Comparison of ENCODE assay signal across 4 worm cellular contexts in the genomic region with DNA sequence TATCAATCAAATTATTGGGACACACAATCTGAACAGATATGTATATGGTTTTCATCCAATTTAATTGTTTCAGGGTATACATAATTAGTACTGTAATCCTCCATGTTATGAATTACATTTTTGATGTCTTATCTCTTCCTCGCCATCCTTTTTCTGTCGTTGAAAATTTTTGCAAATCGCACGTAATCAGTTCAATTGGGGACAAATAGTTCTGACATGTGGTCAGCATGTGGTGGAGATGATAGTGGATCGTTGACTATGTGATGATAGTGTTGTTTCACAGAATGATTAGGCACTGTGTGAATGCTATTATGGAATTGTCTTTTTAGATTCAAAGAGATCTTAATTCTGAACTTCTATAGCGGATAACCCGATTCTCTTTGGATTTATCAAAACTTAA.
TF ChIP-seq lines count a peak whose summit lies in the region.

No protein-coding gene starts in this region.

TF ChIP-seq in whole organism, L1 larva, 84 proteins besides CTCF, POLR2A, EP300 and RAD21 (continues in another document):
- no peak for TF ChIP-seq egl-13 (tag; optimal IDR thresholded peaks at IDR 0.05; lab: Kevin White, UChicago)
- peak; percentile 78 for TF ChIP-seq nhr-85 (tag; lab: Kevin White, UChicago)
- TF ChIP-seq lin-14 (GFP tag; optimal IDR thresholded peaks at IDR 0.05; lab: Kevin White, UChicago), result peak; percentile 36
- no peak for TF ChIP-seq unc-86 (tag; optimal IDR thresholded peaks at IDR 0.05; lab: Kevin White, UChicago)
- peak in 5 of 6 experiments; percentile 2 to 88 (median 44) for TF ChIP-seq elt-3 (tag; optimal IDR thresholded peaks at IDR 0.05; lab: Kevin White, UChicago)
- no peak for TF ChIP-seq ceh-8 (GFP tag; optimal IDR thresholded peaks at IDR 0.05; lab: Kevin White, UChicago)
- TF ChIP-seq lir-3 (tag; optimal IDR thresholded peaks at IDR 0.05; lab: Kevin White, UChicago; ENCODE audit: poor library complexity), result no peak
- TF ChIP-seq nhr-20 (tag; optimal IDR thresholded peaks at IDR 0.05; lab: Kevin White, UChicago), result peak; percentile 80
- TF ChIP-seq tbx-2 (tag; optimal IDR thresholded peaks at IDR 0.05; lab: Kevin White, UChicago), result peak; percentile 21
- TF ChIP-seq irx-1 (tag; optimal IDR thresholded peaks at IDR 0.05; lab: Kevin White, UChicago), result no peak
- TF ChIP-seq nhr-19 (GFP tag; conservative IDR thresholded peaks at IDR 0.05; lab: Robert Waterston, UW), result 0 out of 2 replicates have a peak, but pooled peaks have one; percentile 23
- peak; percentile 50 for TF ChIP-seq blmp-1 (tag; optimal IDR thresholded peaks at IDR 0.05; lab: Kevin White, UChicago)
- no peak for TF ChIP-seq efl-3 (GFP tag; optimal IDR thresholded peaks at IDR 0.05; lab: Kevin White, UChicago)
- peak in 1 of 2 experiments; percentile 36 for TF ChIP-seq lin-35 (GFP tag; optimal IDR thresholded peaks at IDR 0.05; lab: Kevin White, UChicago)
- peak in 1 of 2 experiments; percentile 42 for TF ChIP-seq mdl-1 (tag; optimal IDR thresholded peaks at IDR 0.05; lab: Kevin White, UChicago)
- peak; percentile 31 for TF ChIP-seq nhr-90 (tag; optimal IDR thresholded peaks at IDR 0.05; lab: Kevin White, UChicago; ENCODE audit: poor library complexity)
- no peak for TF ChIP-seq pax-3 (tag; optimal IDR thresholded peaks at IDR 0.05; lab: Kevin White, UChicago)
- TF ChIP-seq snu-23 (GFP tag; optimal IDR thresholded peaks at IDR 0.05; lab: Kevin White, UChicago), result peak; percentile 32
- no peak for TF ChIP-seq aly-2 (tag; optimal IDR thresholded peaks at IDR 0.05; lab: Kevin White, UChicago)
- peak; percentile 32 for TF ChIP-seq nhr-47 (tag; optimal IDR thresholded peaks at IDR 0.05; lab: Kevin White, UChicago)
- TF ChIP-seq zag-1 (tag; optimal IDR thresholded peaks at IDR 0.05; lab: Kevin White, UChicago), result no peak

TF ChIP-seq in whole organism, L2 larva, 48 proteins besides CTCF, POLR2A, EP300 and RAD21:
- no peak for TF ChIP-seq blmp-1 (tag; optimal IDR thresholded peaks at IDR 0.05; lab: Kevin White, UChicago; ENCODE audit: insufficient read depth)
- TF ChIP-seq dmd-4 (tag; optimal IDR thresholded peaks at IDR 0.05; lab: Kevin White, UChicago), result no peak
- TF ChIP-seq sma-3 (GFP tag; optimal IDR thresholded peaks at IDR 0.05; lab: Kevin White, UChicago), result peak; percentile 42
- TF ChIP-seq sma-9 (GFP tag; optimal IDR thresholded peaks at IDR 0.05; lab: Kevin White, UChicago), result peak; percentile 94
- TF ChIP-seq sma-9 (tag; optimal IDR thresholded peaks at IDR 0.05; lab: Kevin White, UChicago), result no peak
- no peak for TF ChIP-seq nhr-21 (tag; optimal IDR thresholded peaks at IDR 0.05; lab: Kevin White, UChicago)
- TF ChIP-seq R02D3.7 (tag; optimal IDR thresholded peaks at IDR 0.05; lab: Kevin White, UChicago), result no peak
- TF ChIP-seq nhr-11 (tag; optimal IDR thresholded peaks at IDR 0.05; lab: Kevin White, UChicago), result no peak
- TF ChIP-seq lin-11 (tag; optimal IDR thresholded peaks at IDR 0.05; lab: Kevin White, UChicago), result no peak
- TF ChIP-seq skn-1 (tag; optimal IDR thresholded peaks at IDR 0.05; lab: Kevin White, UChicago), result no peak
- no peak for TF ChIP-seq nhr-237 (tag; optimal IDR thresholded peaks at IDR 0.05; lab: Kevin White, UChicago)

TF ChIP-seq in whole organism, L3 larva, 47 proteins besides CTCF, POLR2A, EP300 and RAD21:
- TF ChIP-seq nhr-43 (tag; optimal IDR thresholded peaks at IDR 0.05; lab: Kevin White, UChicago; ENCODE audit: poor library complexity, severe bottlenecking), result peak; percentile 91
- no peak for TF ChIP-seq mdl-1 (tag; optimal IDR thresholded peaks at IDR 0.05; lab: Kevin White, UChicago)
- peak; percentile 42 for TF ChIP-seq nhr-23 (tag; optimal IDR thresholded peaks at IDR 0.05; lab: Kevin White, UChicago)

TF ChIP-seq in whole organism, L4 larva, 104 proteins besides CTCF, POLR2A, EP300 and RAD21:
- TF ChIP-seq unc-62 (GFP tag; optimal IDR thresholded peaks at IDR 0.05 in 1 of 2; lab: Kevin White, UChicago) (peak in 1 of 2 experiments; percentile 93), unc-62 (tag; optimal IDR thresholded peaks at IDR 0.05; lab: Kevin White, UChicago) (no peak), dmd-6 (GFP tag; IDR thresholded peaks at IDR 0.05; lab: Robert Waterston, UW) (peak; percentile 93), mdl-1 (tag; optimal IDR thresholded peaks at IDR 0.05; lab: Kevin White, UChicago) (peak in 1 of 2 experiments; percentile 5), nhr-28 (tag; optimal IDR thresholded peaks at IDR 0.05; lab: Kevin White, UChicago) (peak; percentile 60), aha-1 (tag; lab: Kevin White, UChicago) (peak; percentile 99), hlh-11 (tag; optimal IDR thresholded peaks at IDR 0.05; lab: Kevin White, UChicago) (peak; percentile 16), mxl-3 (GFP tag; optimal IDR thresholded peaks at IDR 0.05; lab: Kevin White, UChicago) (peak; percentile 85), daf-16 (GFP tag; optimal IDR thresholded peaks at IDR 0.05; lab: Kevin White, UChicago) (no peak), daf-16 (tag; optimal IDR thresholded peaks at IDR 0.05; lab: Kevin White, UChicago) (no peak), hif-1 (tag; optimal IDR thresholded peaks at IDR 0.05; lab: Kevin White, UChicago) (peak; percentile 93 to 96), zfp-3 (GFP tag; conservative IDR thresholded peaks at IDR 0.05; lab: Robert Waterston, UW) (no peak), nhr-48 (tag; optimal IDR thresholded peaks at IDR 0.05; lab: Kevin White, UChicago) (peak; percentile 97), hlh-30 (tag; optimal IDR thresholded peaks at IDR 0.05; lab: Kevin White, UChicago; ENCODE audit: insufficient read depth) (peak; percentile 28), daf-19 (GFP tag; conservative IDR thresholded peaks at IDR 0.05; lab: Robert Waterston, UW) (no peak), fkh-10 (GFP tag; optimal IDR thresholded peaks at IDR 0.05; lab: Kevin White, UChicago) (no peak)
